Fruit fly (Drosophila melanogaster): Measurements from ENCODE around the gene CG5860.
A peak's percentile ranks its signal among the peaks of the same experiment; 100 is the strongest.

The CG5860 gene

DNA sequence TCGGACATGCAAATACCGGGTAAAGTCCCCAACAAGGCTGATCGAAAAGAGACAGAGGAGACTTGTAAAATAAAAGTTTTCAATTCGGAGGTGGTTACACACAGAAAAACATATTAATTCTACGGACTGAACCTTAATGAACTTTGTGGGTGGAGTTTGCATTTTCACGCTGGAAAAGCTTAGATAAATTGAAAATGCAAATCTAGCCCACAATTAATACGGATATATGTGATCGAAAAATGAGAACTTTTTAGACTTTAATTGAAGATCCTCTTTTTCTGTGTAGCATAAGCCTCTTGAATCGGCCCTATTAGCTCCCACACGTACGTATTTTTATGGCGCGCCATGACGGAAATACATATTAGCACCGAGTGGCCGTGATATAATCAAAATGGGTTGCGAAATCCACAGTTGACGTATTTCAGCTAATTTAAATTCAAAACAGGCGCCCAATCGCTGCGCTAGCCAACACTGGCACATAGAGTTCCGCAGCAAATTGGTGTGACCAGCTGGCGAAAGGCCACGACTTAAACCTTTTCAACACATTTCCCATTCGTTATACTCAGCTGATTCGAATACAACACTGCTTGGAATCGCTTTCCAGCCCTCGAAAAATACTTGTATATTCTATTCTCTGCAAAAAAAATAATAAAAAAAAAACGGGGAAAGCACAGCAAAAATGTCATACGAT is 23.9 kb upstream of the CG5860 start (continued):
- TF ChIP-seq CG12744 (GFP tag; optimal IDR thresholded peaks at IDR 0.05) = peak; percentile 49
- TF ChIP-seq CG10543 (GFP tag; optimal IDR thresholded peaks at IDR 0.05) = peak; percentile 44
- peak; percentile 74 for TF ChIP-seq CG9609 (GFP tag; optimal IDR thresholded peaks at IDR 0.05)
- TF ChIP-seq pho (GFP tag; optimal IDR thresholded peaks at IDR 0.05) = peak; percentile 56
- TF ChIP-seq cad (GFP tag; optimal IDR thresholded peaks at IDR 0.05) = no peak
- no peak for TF ChIP-seq Abd-B (GFP tag; optimal IDR thresholded peaks at IDR 0.05)
- TF ChIP-seq CG32767 (GFP tag; IDR thresholded peaks at IDR 0.05) = peak; percentile 84
- no peak for TF ChIP-seq CG15479 (GFP tag; optimal IDR thresholded peaks at IDR 0.05)
- TF ChIP-seq ab (GFP tag; optimal IDR thresholded peaks at IDR 0.05) = no peak
- TF ChIP-seq Asciz (GFP tag; optimal IDR thresholded peaks at IDR 0.05) = peak; percentile 3
- TF ChIP-seq CG11093 (GFP tag; IDR thresholded peaks at IDR 0.05) = peak; percentile 46; the same call in 1 of the 3 replicates
- no peak for TF ChIP-seq nerfin-2 (GFP tag; IDR thresholded peaks at IDR 0.05; ENCODE audit: partially characterized antibody)
- TF ChIP-seq Hey (tag; optimal IDR thresholded peaks at IDR 0.05) = no peak
- no peak for TF ChIP-seq toy (GFP tag; IDR thresholded peaks at IDR 0.05)
- TF ChIP-seq Dref (GFP tag; IDR thresholded peaks at IDR 0.05) = peak; percentile 41; the same call in 1 of the 2 replicates
- peak; percentile 72 for TF ChIP-seq CG3847 (GFP tag; IDR thresholded peaks at IDR 0.05)
- TF ChIP-seq CG43689 (GFP tag; IDR thresholded peaks at IDR 0.05) = no peak
- peak; percentile 79 for TF ChIP-seq Dbx (GFP tag; IDR thresholded peaks at IDR 0.05)
- TF ChIP-seq Atf-2 (GFP tag; optimal IDR thresholded peaks at IDR 0.05) = peak; percentile 34
- TF ChIP-seq CG8359 (GFP tag; optimal IDR thresholded peaks at IDR 0.05; ENCODE audit: borderline replicate concordance) = peak; percentile 9
- peak; percentile 0 for TF ChIP-seq CG15696 (tag; optimal IDR thresholded peaks at IDR 0.05)
- TF ChIP-seq br (optimal IDR thresholded peaks at IDR 0.05) = no peak
- peak; percentile 20; the same call in 2 of the 3 replicates for TF ChIP-seq CG14050 (GFP tag; IDR thresholded peaks at IDR 0.05)
- no peak; the same call in 1 of the 2 replicates for TF ChIP-seq sisA (GFP tag; IDR thresholded peaks at IDR 0.05)
- peak; percentile 31 for TF ChIP-seq BtbVII (GFP tag; optimal IDR thresholded peaks at IDR 0.05)
- no peak for TF ChIP-seq CG2129 (GFP tag; IDR thresholded peaks at IDR 0.05; ENCODE audit: partially characterized antibody)
- TF ChIP-seq knrl (GFP tag; IDR thresholded peaks at IDR 0.05; ENCODE audit: partially characterized antibody) = peak; percentile 39; the same call in 1 of the 3 replicates
- TF ChIP-seq slbo (GFP tag; IDR thresholded peaks at IDR 0.05) = peak; percentile 58
- TF ChIP-seq fd102C (GFP tag; optimal IDR thresholded peaks at IDR 0.05) = peak; percentile 24
- TF ChIP-seq zen2 (GFP tag; IDR thresholded peaks at IDR 0.05; ENCODE audit: partially characterized antibody) = no peak
- no peak for TF ChIP-seq Nf-YB (GFP tag; optimal IDR thresholded peaks at IDR 0.05)
- TF ChIP-seq pita (GFP tag; optimal IDR thresholded peaks at IDR 0.05) = no peak
- TF ChIP-seq CG5180 (GFP tag; optimal IDR thresholded peaks at IDR 0.05) = peak; percentile 27
- TF ChIP-seq Bteb2 (GFP tag; optimal IDR thresholded peaks at IDR 0.05) = peak; percentile 60
- peak; percentile 57 for TF ChIP-seq CG17912 (GFP tag; optimal IDR thresholded peaks at IDR 0.05)
- peak; percentile 28 for TF ChIP-seq Jarid2 (GFP tag; optimal IDR thresholded peaks at IDR 0.05)
- TF ChIP-seq Sox102F (GFP tag; optimal IDR thresholded peaks at IDR 0.05) = peak; percentile 44
- TF ChIP-seq MESR4 (GFP tag; optimal IDR thresholded peaks at IDR 0.05) = peak; percentile 71
- no peak for TF ChIP-seq lola (GFP tag; optimal IDR thresholded peaks at IDR 0.05)
- peak; percentile 66 for TF ChIP-seq CG4282 (GFP tag; optimal IDR thresholded peaks at IDR 0.05)
- no peak for TF ChIP-seq slou (GFP tag; optimal IDR thresholded peaks at IDR 0.05)
- TF ChIP-seq nom (GFP tag; optimal IDR thresholded peaks at IDR 0.05) = peak; percentile 47
- peak; percentile 51 for TF ChIP-seq trem (tag; optimal IDR thresholded peaks at IDR 0.05)
- TF ChIP-seq CG2116 (GFP tag; optimal IDR thresholded peaks at IDR 0.05) = peak; percentile 99
- peak; percentile 85 for TF ChIP-seq ci (GFP tag; IDR thresholded peaks at IDR 0.05)
- peak; percentile 50 for TF ChIP-seq CG13296 (GFP tag; optimal IDR thresholded peaks at IDR 0.05)
- TF ChIP-seq CG1602 (GFP tag; optimal IDR thresholded peaks at IDR 0.05) = no peak
- TF ChIP-seq H15 (GFP tag; IDR thresholded peaks at IDR 0.05) = peak; percentile 43; the same call in 1 of the 3 replicates
- TF ChIP-seq aop (GFP tag; IDR thresholded peaks at IDR 0.05) = 0 out of 2 replicates have a peak, but pooled peaks have one; percentile 45

All from whole organism, embryonic.